Worm (Caenorhabditis elegans): ENCODE data around the gene F28B4.4.

Gene F28B4.4

DNA sequence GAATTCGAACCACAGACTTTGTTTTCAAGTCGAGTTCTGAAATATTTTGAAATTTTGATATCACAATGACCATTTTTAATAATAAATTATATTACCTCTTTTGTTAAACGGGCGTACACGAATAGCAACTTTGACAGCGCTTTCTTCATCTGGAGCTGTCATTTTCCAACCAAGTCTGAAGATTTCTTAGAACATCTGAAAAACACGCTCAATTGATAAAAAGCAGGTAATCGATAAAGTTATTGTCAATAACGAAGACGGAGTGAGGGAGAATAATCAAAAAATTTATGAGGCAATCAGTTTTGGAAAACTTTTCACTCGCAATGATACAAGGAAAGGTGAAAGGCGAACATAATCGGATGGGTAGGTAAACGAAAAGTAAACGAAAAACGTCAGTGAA, 30.9 kb downstream of the F28B4.4 start, which contains the start of gene klp-4:
TSS of gene klp-4 (minus strand) at position 201 of the 400 bp plus-strand sequence.
- TF ChIP-seq ceh-82 (tag; optimal IDR thresholded peaks at IDR 0.05) (no peak), alr-1 (tag; optimal IDR thresholded peaks at IDR 0.05) (no peak), gmeb-1 (tag; optimal IDR thresholded peaks at IDR 0.05) (no peak), sma-9 (GFP tag; optimal IDR thresholded peaks at IDR 0.05) (no peak), sma-9 (tag; optimal IDR thresholded peaks at IDR 0.05) (no peak), nhr-21 (tag; optimal IDR thresholded peaks at IDR 0.05) (no peak), egl-27 (tag; optimal IDR thresholded peaks at IDR 0.05) (no peak), elt-1 (tag; optimal IDR thresholded peaks at IDR 0.05) (no peak), ztf-11 (tag; optimal IDR thresholded peaks at IDR 0.05) (no peak)

DNA sequence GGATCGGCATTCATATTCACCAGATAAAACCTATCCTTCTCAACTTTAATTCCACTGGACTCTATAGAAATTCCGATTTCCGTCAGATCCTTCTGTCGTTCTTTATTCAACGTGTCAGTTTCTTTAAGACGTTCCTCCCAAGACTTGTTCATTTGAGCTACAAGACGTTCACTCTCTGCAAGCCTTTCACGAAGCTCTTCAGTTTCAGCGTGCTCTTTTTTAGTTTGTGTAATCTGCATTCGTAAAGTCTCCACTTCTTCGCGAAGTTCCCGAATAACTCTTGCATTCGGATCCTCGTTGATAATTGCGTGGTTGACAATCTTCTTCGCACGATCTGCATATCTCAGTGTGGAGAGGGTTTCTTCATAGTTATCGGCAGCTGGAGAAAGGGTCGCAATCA, 32.7 kb downstream of the F28B4.4 start:
- TF ChIP-seq elt-3 (tag; optimal IDR thresholded peaks at IDR 0.05) (no peak), lin-11 (tag; optimal IDR thresholded peaks at IDR 0.05) (no peak), lsy-2 (tag; optimal IDR thresholded peaks at IDR 0.05) (no peak), nhr-11 (tag; optimal IDR thresholded peaks at IDR 0.05) (no peak), aly-2 (tag; optimal IDR thresholded peaks at IDR 0.05) (no peak), lin-13 (GFP tag; optimal IDR thresholded peaks at IDR 0.05) (no peak), Y55F3AM.14 (GFP tag; optimal IDR thresholded peaks at IDR 0.05) (no peak), unc-39 (tag; optimal IDR thresholded peaks at IDR 0.05) (no peak), dmd-4 (tag; optimal IDR thresholded peaks at IDR 0.05) (no peak), nhr-12 (tag; optimal IDR thresholded peaks at IDR 0.05) (no peak), nhr-21 (tag; optimal IDR thresholded peaks at IDR 0.05) (no peak), ztf-11 (tag; optimal IDR thresholded peaks at IDR 0.05) (no peak), nhr-237 (tag; optimal IDR thresholded peaks at IDR 0.05) (no peak), R02D3.7 (tag; optimal IDR thresholded peaks at IDR 0.05) (no peak), sem-4 (tag; optimal IDR thresholded peaks at IDR 0.05) (no peak), fos-1 (tag; optimal IDR thresholded peaks at IDR 0.05) (no peak), nhr-25 (tag; optimal IDR thresholded peaks at IDR 0.05) (no peak), ztf-1 (GFP tag; conservative IDR thresholded peaks at IDR 0.05) (no peak), ztf-4 (tag; optimal IDR thresholded peaks at IDR 0.05) (no peak), sma-9 (GFP tag; optimal IDR thresholded peaks at IDR 0.05) (no peak), sma-9 (tag; optimal IDR thresholded peaks at IDR 0.05) (no peak)

DNA sequence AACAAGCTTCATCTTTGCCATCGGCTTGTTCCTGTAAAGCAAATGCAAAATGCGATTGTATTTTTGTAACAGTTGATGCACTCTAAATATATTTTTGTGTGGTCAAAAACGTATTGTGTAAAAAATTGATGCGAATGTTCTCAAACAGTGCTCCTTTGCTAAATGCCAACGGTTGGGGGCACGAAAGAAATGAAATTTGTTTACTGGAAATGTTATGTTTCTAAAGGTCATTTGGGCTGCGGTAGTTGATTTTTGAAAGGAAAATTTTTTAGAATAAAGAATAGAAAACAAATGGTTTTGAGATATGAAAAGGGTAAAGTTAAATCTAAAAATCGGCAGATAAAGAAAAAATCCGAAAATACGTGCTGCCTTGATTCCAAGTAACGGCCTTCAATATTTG, 39.0 kb downstream of the F28B4.4 start, which contains the start of gene C15C7.6:
TSS of gene C15C7.6 (minus strand) at position 101 of the 400 bp plus-strand sequence.
- no peak for TF ChIP-seq egl-27 (tag; optimal IDR thresholded peaks at IDR 0.05)
- no peak for TF ChIP-seq ama-1 (optimal IDR thresholded peaks at IDR 0.05)
- TF ChIP-seq nhr-6 (tag; optimal IDR thresholded peaks at IDR 0.05), result no peak
- no peak for TF ChIP-seq elt-1 (tag; optimal IDR thresholded peaks at IDR 0.05)
- no peak for TF ChIP-seq unc-55 (GFP tag; optimal IDR thresholded peaks at IDR 0.05)
- TF ChIP-seq dmd-4 (tag; optimal IDR thresholded peaks at IDR 0.05), result no peak
- TF ChIP-seq lin-39 (tag; optimal IDR thresholded peaks at IDR 0.05), result no peak
- TF ChIP-seq nhr-77 (tag; optimal IDR thresholded peaks at IDR 0.05), result no peak
- no peak for TF ChIP-seq F13H6.1 (tag; optimal IDR thresholded peaks at IDR 0.05)
- TF ChIP-seq crh-2 (tag; optimal IDR thresholded peaks at IDR 0.05), result no peak
- TF ChIP-seq mbf-1 (tag; optimal IDR thresholded peaks at IDR 0.05), result no peak
- no peak for TF ChIP-seq ZK546.5 (tag; optimal IDR thresholded peaks at IDR 0.05)
- TF ChIP-seq sem-4 (tag; optimal IDR thresholded peaks at IDR 0.05), result no peak
- no peak for TF ChIP-seq lin-11 (tag; optimal IDR thresholded peaks at IDR 0.05)
- no peak for TF ChIP-seq nhr-23 (tag; optimal IDR thresholded peaks at IDR 0.05)
- TF ChIP-seq ztf-1 (GFP tag; conservative IDR thresholded peaks at IDR 0.05), result no peak
- TF ChIP-seq snpc-4 (tag; optimal IDR thresholded peaks at IDR 0.05), result no peak
- TF ChIP-seq Y55F3AM.14 (GFP tag; optimal IDR thresholded peaks at IDR 0.05), result no peak
- TF ChIP-seq nhr-10 (tag; optimal IDR thresholded peaks at IDR 0.05), result no peak

- TF ChIP-seq nhr-77 (tag; optimal IDR thresholded peaks at IDR 0.05), result no peak
- TF ChIP-seq fos-1 (tag; optimal IDR thresholded peaks at IDR 0.05), result peak; percentile 17
- no peak for TF ChIP-seq dmd-4 (tag; optimal IDR thresholded peaks at IDR 0.05)
- no peak for TF ChIP-seq alr-1 (tag; optimal IDR thresholded peaks at IDR 0.05)
- no peak for TF ChIP-seq lin-13 (GFP tag; optimal IDR thresholded peaks at IDR 0.05)
- TF ChIP-seq ztf-4 (tag; optimal IDR thresholded peaks at IDR 0.05), result no peak
- no peak for TF ChIP-seq ceh-82 (tag; optimal IDR thresholded peaks at IDR 0.05)
- no peak for TF ChIP-seq nhr-21 (tag; optimal IDR thresholded peaks at IDR 0.05)
These were observed 43.9 kb downstream of the F28B4.4 start, which contains the start of gene pfut-1 for ce11 chrX:3165569-3165968. Gene pfut-1, plus strand, starts transcription at chrX:3165826.

All from whole organism, L2 larva.